Worm (Caenorhabditis elegans): Measurements from ENCODE around the gene cyp-34A2.

The cyp-34A2 gene

DNA sequence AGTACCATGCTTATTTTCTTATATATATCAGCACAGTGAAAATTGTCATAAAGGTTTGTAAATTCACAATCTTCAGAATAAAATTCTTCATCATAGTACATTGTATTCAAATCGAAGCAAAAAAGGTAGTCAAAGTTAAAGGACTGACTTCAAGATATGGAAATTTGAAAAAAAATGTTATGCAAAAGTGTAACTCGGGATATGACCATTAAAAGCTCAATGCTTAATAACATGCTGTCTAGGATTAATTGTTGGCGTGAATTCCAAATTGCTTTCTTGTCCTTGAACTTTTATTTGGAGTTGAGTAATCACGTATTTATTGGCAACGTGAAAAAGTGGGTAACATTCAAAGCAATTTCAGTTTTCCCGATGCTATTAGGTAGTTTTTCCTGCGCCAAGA lies 16.1 kb downstream of the cyp-34A2 start, which contains the start of gene srw-16:
TSS of gene srw-16 (minus strand) at position 101 of the 400 bp plus-strand sequence.
- TF ChIP-seq irx-1 (tag; optimal IDR thresholded peaks at IDR 0.05) (no peak), skn-1 (tag; optimal IDR thresholded peaks at IDR 0.05) (no peak), mab-9 (GFP tag; IDR thresholded peaks at IDR 0.05) (no peak), nhr-76 (tag; optimal IDR thresholded peaks at IDR 0.05) (no peak), swsn-7 (tag; optimal IDR thresholded peaks at IDR 0.05) (no peak), unc-62 (GFP tag; optimal IDR thresholded peaks at IDR 0.05) (no peak), hlh-17 (GFP tag; optimal IDR thresholded peaks at IDR 0.05; ENCODE audit: borderline replicate concordance) (no peak), snu-23 (GFP tag; optimal IDR thresholded peaks at IDR 0.05) (no peak), isw-1 (GFP tag; IDR thresholded peaks at IDR 0.05) (no peak)

DNA sequence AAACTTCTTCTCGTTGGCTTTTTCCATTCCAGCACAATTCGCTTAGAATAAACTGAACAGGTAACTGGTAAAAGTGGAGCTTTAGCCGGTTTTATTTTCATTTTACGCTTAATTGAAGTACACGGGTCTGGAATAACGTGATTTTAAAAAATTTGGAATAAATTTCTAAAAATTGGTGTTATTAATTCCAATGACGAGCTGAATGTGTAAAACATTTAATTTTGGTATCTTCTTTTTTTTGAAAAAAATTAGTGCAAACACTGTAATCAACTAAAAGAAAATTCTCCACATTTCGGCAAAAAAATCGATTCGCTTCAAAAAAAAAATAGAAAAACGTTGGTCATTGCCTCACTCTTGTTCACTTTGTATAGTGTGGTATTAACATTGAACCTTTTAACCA lies 18.6 kb downstream of the cyp-34A2 start, which contains the start of gene T10H4.4:
TSS of gene T10H4.4 (minus strand) at position 101 of the 400 bp plus-strand sequence.
- TF ChIP-seq irx-1 (tag; optimal IDR thresholded peaks at IDR 0.05) (no peak), lir-3 (tag; optimal IDR thresholded peaks at IDR 0.05; ENCODE audit: poor library complexity) (no peak), nhr-20 (tag; optimal IDR thresholded peaks at IDR 0.05) (no peak), fkh-4 (tag; optimal IDR thresholded peaks at IDR 0.05; ENCODE audit: borderline replicate concordance) (no peak), ztf-11 (tag; optimal IDR thresholded peaks at IDR 0.05) (no peak), hlh-4 (tag; optimal IDR thresholded peaks at IDR 0.05) (no peak), aha-1 (tag; optimal IDR thresholded peaks at IDR 0.05) (no peak), unc-98 (GFP tag; IDR thresholded peaks at IDR 0.05) (no peak), unc-30 (tag; optimal IDR thresholded peaks at IDR 0.05) (no peak), tbx-2 (tag; optimal IDR thresholded peaks at IDR 0.05) (no peak), pax-3 (tag; optimal IDR thresholded peaks at IDR 0.05) (no peak), tlp-1 (tag; optimal IDR thresholded peaks at IDR 0.05) (no peak)

DNA sequence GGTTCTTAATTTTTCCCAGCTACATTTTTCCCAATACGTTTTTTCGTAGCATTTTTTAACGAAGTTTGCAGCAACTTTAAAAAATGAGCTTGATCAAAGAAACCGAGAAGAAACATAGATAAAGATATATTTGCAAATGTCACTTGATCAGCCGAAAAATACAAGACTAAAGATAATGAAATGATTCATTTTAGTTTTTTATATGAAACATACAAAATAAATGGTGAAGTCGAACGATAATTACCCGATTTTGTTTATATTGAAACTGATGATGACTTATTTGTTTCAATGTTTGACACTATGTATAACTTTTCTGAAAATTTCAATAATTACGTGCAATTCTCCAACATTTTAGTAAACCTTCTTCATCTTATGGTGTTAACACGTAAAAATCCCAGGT lies 22.6 kb downstream of the cyp-34A2 start, which contains the start of gene srw-22:
TSS of gene srw-22 (plus strand) at position 301 of the 400 bp plus-strand sequence.
- TF ChIP-seq lir-3 (tag; optimal IDR thresholded peaks at IDR 0.05; ENCODE audit: poor library complexity) (no peak), isw-1 (GFP tag; IDR thresholded peaks at IDR 0.05) (no peak), fkh-10 (GFP tag; optimal IDR thresholded peaks at IDR 0.05) (no peak), ztf-11 (tag; optimal IDR thresholded peaks at IDR 0.05) (no peak), lsy-2 (tag; optimal IDR thresholded peaks at IDR 0.05) (no peak), pqm-1 (tag; optimal IDR thresholded peaks at IDR 0.05) (no peak), hpl-2 (GFP tag; optimal IDR thresholded peaks at IDR 0.05) (no peak), Y116A8C.19 (tag; optimal IDR thresholded peaks at IDR 0.05; ENCODE audit: borderline replicate concordance) (no peak), mef-2 (tag; optimal IDR thresholded peaks at IDR 0.05) (no peak), nhr-90 (tag; optimal IDR thresholded peaks at IDR 0.05; ENCODE audit: poor library complexity) (no peak), skn-1 (tag; optimal IDR thresholded peaks at IDR 0.05) (no peak), C04F5.9 (tag; optimal IDR thresholded peaks at IDR 0.05) (no peak), nhr-71 (tag; optimal IDR thresholded peaks at IDR 0.05) (no peak), zag-1 (tag; optimal IDR thresholded peaks at IDR 0.05) (no peak), fkh-4 (tag; optimal IDR thresholded peaks at IDR 0.05; ENCODE audit: borderline replicate concordance) (no peak), nhr-76 (tag; optimal IDR thresholded peaks at IDR 0.05) (no peak), rnt-1 (tag; optimal IDR thresholded peaks at IDR 0.05) (no peak), nhr-19 (GFP tag; conservative IDR thresholded peaks at IDR 0.05) (no peak), aly-2 (tag; optimal IDR thresholded peaks at IDR 0.05) (no peak)

DNA sequence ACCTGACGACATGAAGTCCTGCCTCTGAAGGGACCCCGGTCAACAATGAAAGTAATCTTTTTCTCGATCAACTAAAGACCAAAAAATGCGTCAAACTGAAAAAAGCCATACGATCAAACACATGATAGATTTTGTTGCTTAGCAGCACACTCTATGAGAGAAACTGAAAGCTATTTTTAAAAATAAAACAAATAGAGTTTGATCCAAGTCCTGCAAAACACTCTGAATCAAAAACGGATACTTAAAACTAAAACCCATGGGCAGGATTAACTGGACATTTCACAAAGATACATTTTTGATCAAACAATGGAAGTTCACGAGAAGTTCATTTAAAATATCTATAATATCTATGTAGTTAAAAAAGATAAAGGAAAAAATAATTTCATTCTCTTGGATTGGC lies 23.5 kb downstream of the cyp-34A2 start, which contains the start of gene T10H4.13:
TSS of gene T10H4.13 (minus strand) at position 101 of the 400 bp plus-strand sequence.
- no peak for TF ChIP-seq hlh-4 (tag; optimal IDR thresholded peaks at IDR 0.05)
- no peak for TF ChIP-seq nhr-77 (tag; optimal IDR thresholded peaks at IDR 0.05)
- no peak for TF ChIP-seq isw-1 (GFP tag; IDR thresholded peaks at IDR 0.05)
- no peak for TF ChIP-seq F16B12.6 (tag; optimal IDR thresholded peaks at IDR 0.05)
- no peak for TF ChIP-seq lin-13 (GFP tag; optimal IDR thresholded peaks at IDR 0.05)
- no peak for TF ChIP-seq dpl-1 (GFP tag; optimal IDR thresholded peaks at IDR 0.05)
- no peak for TF ChIP-seq lin-15B (tag; optimal IDR thresholded peaks at IDR 0.05)
- no peak for TF ChIP-seq aly-2 (tag; optimal IDR thresholded peaks at IDR 0.05)
- TF ChIP-seq C34B4.2 (tag; optimal IDR thresholded peaks at IDR 0.05): no peak
- TF ChIP-seq pax-3 (tag; optimal IDR thresholded peaks at IDR 0.05): no peak
- no peak for TF ChIP-seq nhr-237 (tag; optimal IDR thresholded peaks at IDR 0.05)
